Worm (Caenorhabditis elegans) whole organism, L4 larva: Measurements from ENCODE around the gene dlc-4.

ENCODE experiments used
- F44E2.7 ChIP-seq: fragments of 200-800 bp; sonication (Bioruptor generic); IDR thresholded peaks from 2 replicates; pipeline ENCODE4 v2.1.2; 2022; ENCODE audit warnings: missing genetic modification characterization, missing compliant biosample characterization
- F49E8.2 ChIP-seq: sonication (generic microtip); optimal IDR thresholded peaks from 2 replicates; lab custom pipeline; 2016; ENCODE audit warnings: missing compliant biosample characterization, mild to moderate bottlenecking, missing genetic modification characterization, borderline replicate concordance
- R02D3.7 ChIP-seq: fragments of 150-350 bp; sonication (generic microtip); optimal IDR thresholded peaks from 3 replicates; lab custom pipeline; 2014; ENCODE audit warnings: missing biosample characterization, missing genetic modification characterization
- T26A8.4 ChIP-seq: fragments of 200-800 bp; sonication (Bioruptor generic); IDR thresholded peaks from 2 replicates; pipeline ENCODE4 v1.3.6; 2022; ENCODE audit warnings: missing genetic modification characterization, missing compliant biosample characterization
- Y105C5A.15 ChIP-seq: fragments of 200-800 bp; sonication (Bioruptor generic); IDR thresholded peaks from 2 replicates; pipeline ENCODE4 v1.3.6; 2022; ENCODE audit warnings: missing genetic modification characterization, missing compliant biosample characterization
- Y48G9A.11 ChIP-seq: fragments of 200-800 bp; sonication (Bioruptor generic); IDR thresholded peaks from 2 replicates; pipeline ENCODE4 v1.3.6; 2022; ENCODE audit warnings: missing genetic modification reagents, missing genetic modification characterization, missing compliant biosample characterization
- aha-1 ChIP-seq: fragments of 150-350 bp; peaks from one replicate; lab custom pipeline; 2014; ENCODE audit warnings: missing biosample characterization, missing genetic modification characterization
- aly-2 ChIP-seq: sonication (generic microtip); optimal IDR thresholded peaks from 2 replicates; lab custom pipeline; 2018; ENCODE audit warnings: missing biosample characterization, missing genetic modification characterization
- ama-1 ChIP-seq: fragments of 150-350 bp; optimal IDR thresholded peaks from 2 replicates; lab custom pipeline; 2014; ENCODE audit warnings: inconsistent platforms, mixed read lengths
- ceh-28 ChIP-seq: fragments of 150-350 bp; optimal IDR thresholded peaks from 2 replicates; lab custom pipeline; 2014; ENCODE audit warnings: missing biosample characterization, missing genetic modification reagents, missing genetic modification characterization
- ceh-44 ChIP-seq: fragments of 200-800 bp; sonication (Bioruptor generic); IDR thresholded peaks from 2 replicates; pipeline ENCODE4 v1.3.6; 2022; ENCODE audit warnings: missing genetic modification reagents, missing genetic modification characterization, missing compliant biosample characterization
- ceh-62 ChIP-seq: sonication (generic microtip); optimal IDR thresholded peaks from 2 replicates; lab custom pipeline; 2017; ENCODE audit warnings: missing biosample characterization, missing genetic modification characterization
- ceh-82 ChIP-seq: sonication (generic microtip); optimal IDR thresholded peaks from 2 replicates; lab custom pipeline; 2017; ENCODE audit warnings: missing biosample characterization, missing genetic modification characterization
- ces-1 ChIP-seq: fragments of 150-350 bp; sonication (generic microtip); optimal IDR thresholded peaks from 4 replicates; lab custom pipeline; 2014; ENCODE audit warnings: missing biosample characterization, missing genetic modification reagents, missing genetic modification characterization
- cey-2 ChIP-seq: sonication (generic microtip); optimal IDR thresholded peaks from 3 replicates; lab custom pipeline; 2017; ENCODE audit warnings: missing genetic modification characterization, mild to moderate bottlenecking, missing compliant biosample characterization, antibody characterized with exemption, borderline replicate concordance; ENCODE audit not compliant: insufficient read depth
- ctbp-1 ChIP-seq: fragments of 200-800 bp; sonication (Bioruptor generic); IDR thresholded peaks from 2 replicates; pipeline ENCODE4 v1.3.6; 2022; ENCODE audit warnings: missing genetic modification reagents, missing genetic modification characterization, missing compliant biosample characterization
- daf-12 ChIP-seq: fragments of 150-350 bp; optimal IDR thresholded peaks from 2 replicates; lab custom pipeline; 2014; ENCODE audit warnings: missing biosample characterization, missing genetic modification reagents, missing genetic modification characterization
- daf-16 ChIP-seq, 3 experiments: sonication (generic microtip); optimal IDR thresholded peaks; 2 replicates each; lab custom pipeline; 2016 to 2017; ENCODE audit warnings: missing genetic modification characterization in 3 of 3, missing genetic modification reagents in 3 of 3, mild to moderate bottlenecking in 2 of 3, missing compliant biosample characterization in 2 of 3, missing biosample characterization in 1 of 3, moderate library complexity in 1 of 3
- daf-8 ChIP-seq: fragments of 200-800 bp; sonication (Bioruptor generic); IDR thresholded peaks from 2 replicates; pipeline ENCODE4 v1.3.6; 2022; ENCODE audit warnings: missing genetic modification characterization, missing compliant biosample characterization
- dpl-1 ChIP-seq: fragments of 150-350 bp; optimal IDR thresholded peaks from 2 replicates; lab custom pipeline; 2014; ENCODE audit warnings: missing biosample characterization, missing genetic modification reagents, missing genetic modification characterization
- dve-1 ChIP-seq: sonication (generic microtip); optimal IDR thresholded peaks from 2 replicates; lab custom pipeline; 2017; ENCODE audit warnings: antibody characterized with exemption, mild to moderate bottlenecking, missing genetic modification characterization, missing compliant biosample characterization; ENCODE audit not compliant: insufficient read depth
- fkh-10 ChIP-seq: fragments of 150-350 bp; optimal IDR thresholded peaks from 2 replicates; lab custom pipeline; 2014; ENCODE audit warnings: missing biosample characterization, missing genetic modification reagents, missing genetic modification characterization
- hif-1 ChIP-seq, 2 experiments: sonication (generic microtip); optimal IDR thresholded peaks; 2 replicates each; lab custom pipeline; 2016 to 2017; ENCODE audit warnings: missing compliant biosample characterization in 2 of 2, missing genetic modification characterization in 2 of 2, missing genetic modification reagents in 2 of 2, missing genotype in 2 of 2, mild to moderate bottlenecking in 1 of 2
- hmg-1.1 ChIP-seq: fragments of 200-800 bp; sonication (Bioruptor generic); IDR thresholded peaks from 2 replicates; pipeline ENCODE4 v1.3.6; 2022; ENCODE audit warnings: missing genetic modification reagents, missing genetic modification characterization, missing compliant biosample characterization
- jun-1 ChIP-seq: fragments of 150-350 bp; optimal IDR thresholded peaks from 2 replicates; lab custom pipeline; 2014; ENCODE audit warnings: missing biosample characterization, missing genetic modification reagents, missing genetic modification characterization
- lin-1 ChIP-seq: fragments of 200-800 bp; sonication (Bioruptor generic); IDR thresholded peaks from 2 replicates; pipeline ENCODE4 v1.3.6; 2022; ENCODE audit warnings: missing genetic modification reagents, missing genetic modification characterization, missing compliant biosample characterization
- lin-38 ChIP-seq: fragments of 200-800 bp; sonication (Bioruptor generic); IDR thresholded peaks from 2 replicates; pipeline ENCODE4 v1.3.6; 2022; ENCODE audit warnings: missing genetic modification reagents, missing genetic modification characterization, missing compliant biosample characterization
- lin-39 ChIP-seq: fragments of 150-350 bp; optimal IDR thresholded peaks from 2 replicates; lab custom pipeline; 2014; ENCODE audit warnings: missing biosample characterization, missing genetic modification reagents, missing genetic modification characterization
- lsy-2 ChIP-seq, 2 experiments: fragments of 150-350 bp in 1 of 2; sonication (generic microtip) in 1 of 2; optimal IDR thresholded peaks; 2 replicates each; lab custom pipeline; 2014 to 2017; ENCODE audit warnings: missing biosample characterization in 2 of 2, missing genetic modification characterization in 2 of 2
- mes-2 ChIP-seq: sonication (generic microtip); optimal IDR thresholded peaks from 2 replicates; lab custom pipeline; 2016; ENCODE audit warnings: missing genotype, mild to moderate bottlenecking, missing genetic modification characterization, missing compliant biosample characterization; ENCODE audit not compliant: poor library complexity, severe bottlenecking
- mxl-2 ChIP-seq: fragments of 200-800 bp; sonication (Bioruptor generic); conservative IDR thresholded peaks from 2 replicates; pipeline ENCODE4 v1.3.6; 2022; ENCODE audit warnings: missing genetic modification reagents, missing genetic modification characterization, missing compliant biosample characterization
- nhr-10 ChIP-seq: fragments of 150-350 bp; optimal IDR thresholded peaks from 2 replicates; lab custom pipeline; 2014; ENCODE audit warnings: missing biosample characterization, missing genetic modification characterization
- nhr-237 ChIP-seq: sonication (generic microtip); optimal IDR thresholded peaks from 2 replicates; lab custom pipeline; 2017; ENCODE audit warnings: missing biosample characterization, missing genetic modification characterization
- nhr-28 ChIP-seq: fragments of 150-350 bp; optimal IDR thresholded peaks from 2 replicates; lab custom pipeline; 2014; ENCODE audit warnings: missing biosample characterization, missing genetic modification characterization
- nhr-76 ChIP-seq: fragments of 150-350 bp; optimal IDR thresholded peaks from 2 replicates; lab custom pipeline; 2014; ENCODE audit warnings: missing biosample characterization, missing genetic modification characterization
- php-3 ChIP-seq: fragments of 200-800 bp; sonication (Bioruptor generic); IDR thresholded peaks from 2 replicates; pipeline ENCODE4 v1.3.6; 2022; ENCODE audit warnings: missing genetic modification reagents, missing genetic modification characterization, missing compliant biosample characterization
- pqm-1 ChIP-seq: sonication (generic microtip); optimal IDR thresholded peaks from 2 replicates; lab custom pipeline; 2017; ENCODE audit warnings: missing biosample characterization, missing genetic modification characterization
- rbr-2 ChIP-seq: sonication (generic microtip); optimal IDR thresholded peaks from 2 replicates; lab custom pipeline; 2016; ENCODE audit warnings: missing genotype, missing genetic modification characterization, missing compliant biosample characterization
- saeg-2 ChIP-seq: fragments of 200-800 bp; sonication (Bioruptor generic); IDR thresholded peaks from 2 replicates; pipeline ENCODE4 v1.3.6; 2022; ENCODE audit warnings: missing genetic modification reagents, missing genetic modification characterization, missing compliant biosample characterization
- snpc-1.2 ChIP-seq: fragments of 200-800 bp; sonication (Bioruptor generic); IDR thresholded peaks from 2 replicates; pipeline ENCODE4 v1.3.6; 2022; ENCODE audit warnings: missing genetic modification reagents, missing genetic modification characterization, missing compliant biosample characterization
- unc-130 ChIP-seq: sonication (generic microtip); optimal IDR thresholded peaks from 2 replicates; lab custom pipeline; 2016; ENCODE audit warnings: missing genetic modification reagents, missing genetic modification characterization, missing compliant biosample characterization
- unc-39 ChIP-seq: sonication (generic microtip); optimal IDR thresholded peaks from 2 replicates; lab custom pipeline; 2017; ENCODE audit warnings: missing biosample characterization, missing genetic modification characterization
- zip-2 ChIP-seq: fragments of 150-350 bp; optimal IDR thresholded peaks from 2 replicates; lab custom pipeline; 2014; ENCODE audit warnings: missing biosample characterization, missing genetic modification characterization

The dlc-4 gene

ce11 chrIV:16482790-16483189 lies 39.7 kb downstream of the dlc-4 start (continued):
- TF ChIP-seq nhr-76 (tag; lab: Kevin White, UChicago) (no peak), ceh-82 (tag; lab: Kevin White, UChicago) (no peak), zip-2 (tag; lab: Kevin White, UChicago) (no peak), mes-2 (tag; lab: Kevin White, UChicago) (no peak), R02D3.7 (tag; lab: Kevin White, UChicago) (no peak), Y48G9A.11 (no peak), F49E8.2 (tag; lab: Kevin White, UChicago) (no peak), daf-16 (GFP tag; optimal IDR thresholded peaks at IDR 0.05; lab: Kevin White, UChicago) (no peak), daf-16 (tag; optimal IDR thresholded peaks at IDR 0.05; lab: Kevin White, UChicago) (peak; percentile 40), nhr-237 (tag; lab: Kevin White, UChicago) (no peak)

- TF ChIP-seq ama-1 (no peak), pqm-1 (tag; lab: Kevin White, UChicago) (no peak), ctbp-1 (0 out of 2 replicates have a peak, but pooled peaks have one; percentile 15), daf-8 (GFP tag; lab: Robert Waterston, UW) (no peak), unc-39 (tag; lab: Kevin White, UChicago) (no peak), ceh-44 (GFP tag; lab: Robert Waterston, UW) (no peak), unc-130 (GFP tag; lab: Kevin White, UChicago) (no peak), hif-1 (tag; optimal IDR thresholded peaks at IDR 0.05; lab: Kevin White, UChicago) (peak in 1 of 2 experiments; percentile 14), lsy-2 (tag; optimal IDR thresholded peaks at IDR 0.05; lab: Kevin White, UChicago) (no peak), ceh-28 (tag; lab: Kevin White, UChicago) (peak; percentile 64), hmg-1.1 (GFP tag; lab: Robert Waterston, UW) (0 out of 2 replicates have a peak, but pooled peaks have one; percentile 12), snpc-1.2 (0 out of 2 replicates have a peak, but pooled peaks have one; percentile 49), aly-2 (tag; lab: Kevin White, UChicago) (peak; percentile 23), mes-2 (tag; lab: Kevin White, UChicago) (peak; percentile 46), lin-39 (no peak), ceh-82 (tag; lab: Kevin White, UChicago) (no peak), mxl-2 (GFP tag; lab: Robert Waterston, UW) (no peak), Y105C5A.15 (GFP tag; lab: Robert Waterston, UW) (no peak), ces-1 (GFP tag; lab: Kevin White, UChicago) (no peak), aha-1 (peak; percentile 91), lin-38 (0 out of 2 replicates have a peak, but pooled peaks have one; percentile 2), cey-2 (tag; lab: Kevin White, UChicago) (no peak), fkh-10 (GFP tag; lab: Kevin White, UChicago) (no peak)
Measured at ce11 chrIV:16483273-16484204, 40.5 kb downstream of the dlc-4 start.

- TF ChIP-seq php-3 (GFP tag; lab: Robert Waterston, UW) (no peak), hmg-1.1 (GFP tag; lab: Robert Waterston, UW) (0 out of 2 replicates have a peak, but pooled peaks have one; percentile 9)
Measured at ce11 chrIV:16488921-16489320, 45.9 kb downstream of the dlc-4 start, which contains the start of gene rho-1. rho-1 (minus strand) TSS chrIV:16489021.

ce11 chrIV:16489958-16490357 lies 46.9 kb downstream of the dlc-4 start:
- TF ChIP-seq nhr-10 (tag; lab: Kevin White, UChicago) (peak; percentile 25), saeg-2 (GFP tag; lab: Robert Waterston, UW) (no peak), dve-1 (tag; lab: Kevin White, UChicago) (peak; percentile 84), daf-12 (tag; lab: Kevin White, UChicago) (no peak), ceh-62 (no peak), T26A8.4 (GFP tag; lab: Robert Waterston, UW) (0 out of 2 replicates have a peak, but pooled peaks have one; percentile 38), nhr-28 (tag; lab: Kevin White, UChicago) (peak; percentile 77), mes-2 (tag; lab: Kevin White, UChicago) (peak; percentile 68), dpl-1 (GFP tag; lab: Kevin White, UChicago) (peak; percentile 11), F44E2.7 (GFP tag; lab: Robert Waterston, UW) (no peak), pqm-1 (tag; lab: Kevin White, UChicago) (peak; percentile 55), lin-1 (peak; percentile 62; the same call in 1 of the 2 replicates), jun-1 (tag; lab: Kevin White, UChicago) (peak; percentile 76), lsy-2 (tag; optimal IDR thresholded peaks at IDR 0.05; lab: Kevin White, UChicago) (peak in 1 of 2 experiments; percentile 73), rbr-2 (tag; lab: Kevin White, UChicago) (peak; percentile 37), lin-38 (peak; percentile 28; the same call in 1 of the 2 replicates)
